Fruit fly (Drosophila melanogaster) Kc167 (cell line): ENCODE data around the gene CG4576.

Source experiments
- Myc ChIP-seq: fragments of >200 bp; optimal IDR thresholded peaks from 2 replicates; lab custom pipeline; 2017; ENCODE audit warnings: missing external identifiers
- Sin3A ChIP-seq: fragments of >200 bp; optimal IDR thresholded peaks from 2 replicates; lab custom pipeline; 2018; ENCODE audit warnings: missing external identifiers
- h ChIP-seq: fragments of >200 bp; optimal IDR thresholded peaks from 3 replicates; lab custom pipeline; 2018; ENCODE audit warnings: missing external identifiers
- insv ChIP-seq: fragments of >200 bp; optimal IDR thresholded peaks from 3 replicates; lab custom pipeline; 2018; ENCODE audit warnings: missing external identifiers
- psq ChIP-seq: fragments of >200 bp; optimal IDR thresholded peaks from 2 replicates; lab custom pipeline; 2017; ENCODE audit warnings: missing external identifiers
- ttk ChIP-seq: sonication (Bioruptor generic); optimal IDR thresholded peaks from 2 replicates; lab custom pipeline; 2017; ENCODE audit warnings: missing external identifiers

CG4576 gene

DNA sequence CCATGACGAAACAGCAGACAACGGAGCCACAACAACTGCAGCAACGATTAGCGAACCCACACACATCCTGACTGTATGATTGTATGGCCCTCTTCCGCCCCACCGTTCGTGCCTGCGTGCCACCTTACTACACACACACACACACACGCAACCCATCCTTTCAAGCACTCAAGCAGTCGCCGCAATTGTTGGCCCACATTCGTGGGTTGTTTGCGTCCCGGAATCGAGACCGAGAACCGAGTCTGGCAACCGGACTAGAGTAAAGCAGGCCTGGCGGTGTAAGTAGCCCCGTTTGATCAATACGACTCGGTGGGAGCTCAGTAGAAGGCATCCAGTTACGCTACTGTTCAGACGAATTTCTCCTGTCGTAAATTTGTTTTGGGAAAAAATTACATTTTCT, 20.7 kb downstream of the CG4576 start, which contains the start of gene CG4546:
CG4546 (plus strand) TSS at position 301 of the 400 bp plus-strand sequence.
- no peak for TF ChIP-seq ttk (lab: Kevin White, UChicago)
- no peak for TF ChIP-seq Myc (lab: Kevin White, UChicago)
- no peak for TF ChIP-seq Sin3A
- TF ChIP-seq psq (lab: Kevin White, UChicago): no peak
- no peak for TF ChIP-seq insv
- no peak for TF ChIP-seq h

DNA sequence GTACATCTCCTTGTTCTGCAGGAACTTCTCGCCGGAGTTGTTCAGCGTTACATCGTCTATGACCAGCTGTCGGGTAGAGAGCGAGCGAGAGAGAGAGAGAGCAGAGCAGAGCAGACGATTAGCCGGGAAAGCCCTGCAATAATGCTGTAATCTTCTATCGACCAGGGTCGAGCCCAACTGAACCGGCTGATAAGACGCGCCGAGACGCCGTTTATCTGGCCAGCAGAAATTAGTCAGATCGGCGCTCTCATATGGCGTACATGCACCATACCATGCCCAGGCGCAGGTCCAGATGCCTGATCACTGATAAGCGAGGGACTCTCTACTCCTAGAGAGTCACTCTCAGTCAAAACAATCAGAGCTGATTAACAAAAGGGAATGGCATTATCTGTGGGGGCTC, 26.4 kb downstream of the CG4576 start:
- TF ChIP-seq h (no peak), Myc (lab: Kevin White, UChicago) (no peak), ttk (lab: Kevin White, UChicago) (no peak)

DNA sequence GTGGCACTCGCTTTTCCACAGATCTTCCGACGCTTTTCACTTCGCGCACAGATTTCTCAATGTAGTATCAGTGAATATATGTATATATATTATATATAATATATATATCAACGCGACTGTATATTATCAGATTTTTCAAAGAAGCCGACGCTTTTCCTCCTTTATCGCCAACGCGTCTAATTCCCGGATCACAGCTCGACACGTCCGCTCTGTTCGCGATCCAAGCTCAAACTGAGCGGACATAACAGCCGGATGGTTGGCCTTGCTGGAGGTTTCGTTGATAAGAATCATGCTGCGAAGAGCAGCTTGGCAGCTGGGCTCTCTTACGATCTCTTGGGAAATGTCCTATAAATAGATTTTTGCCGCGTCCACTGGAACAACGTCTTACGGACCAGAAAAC, 27.8 kb downstream of the CG4576 start, which contains the start of gene cv-d:
cv-d (minus strand) TSS at position 235 of the 400 bp plus-strand sequence.
- TF ChIP-seq psq (lab: Kevin White, UChicago): no peak
- no peak for TF ChIP-seq h
- no peak for TF ChIP-seq Myc (lab: Kevin White, UChicago)
- TF ChIP-seq Sin3A: no peak
- no peak for TF ChIP-seq ttk (lab: Kevin White, UChicago)
- no peak for TF ChIP-seq insv

DNA sequence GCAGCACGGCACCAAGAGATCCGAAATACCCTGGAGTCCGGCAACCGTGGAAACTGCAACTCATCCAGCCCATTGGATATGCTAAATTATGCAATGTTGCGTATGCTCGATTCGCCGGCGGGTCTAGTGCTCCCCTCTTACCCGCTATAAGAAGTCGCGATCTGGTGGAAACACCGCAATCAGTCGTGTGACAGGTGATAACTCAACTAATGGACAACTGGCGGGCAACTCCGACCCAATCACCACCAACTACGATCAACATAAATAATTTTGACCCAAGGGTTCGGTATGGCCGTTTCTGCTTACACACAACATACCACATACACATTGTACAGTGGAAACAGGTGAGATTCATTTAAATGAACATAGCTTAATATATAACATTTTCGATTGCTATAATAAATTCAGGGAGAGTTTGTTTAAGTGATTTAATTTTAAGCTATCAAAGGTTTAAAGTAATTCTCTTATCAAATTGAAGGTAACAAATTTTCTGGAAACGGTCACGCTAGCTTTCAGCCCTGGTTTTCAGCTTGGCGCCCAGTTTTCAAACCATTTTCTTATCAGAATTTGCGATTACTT, 31.7 kb downstream of the CG4576 start, which contains the start of gene Hmt-1:
Hmt-1 (minus strand) TSS at position 282 of the 579 bp plus-strand sequence.
- TF ChIP-seq ttk (lab: Kevin White, UChicago) (no peak), h (no peak), Sin3A (no peak), psq (lab: Kevin White, UChicago) (no peak), Myc (lab: Kevin White, UChicago) (no peak), insv (no peak)

DNA sequence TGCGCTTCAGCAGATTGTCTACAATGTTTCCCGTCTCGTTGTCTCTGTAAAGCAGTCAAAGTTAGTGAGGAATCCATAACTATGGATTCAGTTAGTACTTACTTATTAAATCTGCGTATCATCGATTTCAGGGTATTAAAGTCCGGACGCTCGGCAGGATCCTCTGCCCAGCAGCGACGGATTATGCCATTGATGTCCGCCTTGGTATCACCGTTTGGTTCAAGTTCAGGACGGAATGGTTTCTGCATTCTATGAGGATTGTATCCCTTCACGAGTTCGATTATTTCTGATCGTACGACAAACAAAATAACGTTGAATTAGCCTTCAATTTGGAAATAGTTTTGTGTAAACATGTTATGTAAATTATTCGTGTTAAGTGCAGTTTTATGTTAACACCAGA, 34.3 kb downstream of the CG4576 start, which contains the start of gene CG9632:
CG9632 (plus strand) TSS at position 301 of the 400 bp plus-strand sequence.
- TF ChIP-seq h (no peak), Myc (lab: Kevin White, UChicago) (no peak), insv (no peak), Sin3A (no peak), psq (lab: Kevin White, UChicago) (no peak), ttk (lab: Kevin White, UChicago) (no peak)

DNA sequence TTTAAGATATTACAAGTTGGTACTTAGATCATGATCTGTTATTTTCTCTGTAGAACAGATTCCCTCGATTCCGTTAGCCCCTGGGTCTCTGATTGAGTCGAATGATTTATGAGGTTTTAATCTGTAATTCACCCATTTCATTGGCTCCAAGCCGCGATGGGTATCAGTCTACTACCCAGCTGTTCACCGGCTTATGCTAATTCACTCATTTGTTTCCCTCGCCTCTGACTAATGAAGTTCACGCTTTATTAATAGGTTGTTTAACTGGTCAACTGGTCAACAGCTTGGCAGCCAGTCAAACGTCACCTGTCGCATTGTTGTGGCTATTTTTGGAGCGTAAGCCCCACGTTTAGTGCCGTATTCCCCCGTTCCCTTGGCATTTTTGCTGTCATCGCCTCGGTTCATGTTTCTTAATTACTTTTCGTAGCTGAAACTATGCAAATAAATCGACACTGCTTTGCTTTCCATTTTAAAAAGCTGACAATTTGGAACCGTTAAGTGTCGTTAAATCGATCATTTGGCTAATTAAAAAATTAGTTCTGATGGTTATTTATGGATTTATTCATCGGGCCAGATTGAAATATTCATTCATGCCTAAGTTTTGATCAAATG, 47.4 kb downstream of the CG4576 start:
- TF ChIP-seq ttk (lab: Kevin White, UChicago) (no peak), insv (no peak), psq (lab: Kevin White, UChicago) (no peak), h (no peak), Sin3A (no peak), Myc (lab: Kevin White, UChicago) (no peak)

DNA sequence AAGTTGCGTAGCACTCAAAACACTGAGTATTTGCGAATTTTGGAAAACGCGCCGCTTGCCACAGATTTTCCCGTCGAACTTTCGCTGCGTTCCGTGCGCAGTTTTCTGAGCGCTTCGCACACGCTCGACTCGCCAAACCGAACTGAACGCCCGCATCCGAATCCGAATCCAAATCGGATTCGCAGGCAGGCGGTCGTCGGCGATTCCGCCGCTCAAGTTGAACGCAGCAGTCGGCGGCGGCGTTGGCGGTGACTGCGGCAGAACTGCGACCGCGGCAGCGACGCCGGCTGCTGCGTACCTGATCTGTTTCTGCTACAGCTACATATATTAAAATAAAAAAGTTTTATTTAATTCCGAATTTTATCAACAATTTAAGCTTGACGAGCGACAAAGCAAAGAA, 50.1 kb downstream of the CG4576 start, which contains the start of gene CG31183:
CG31183 (minus strand) TSS at position 329 of the 400 bp plus-strand sequence.
- TF ChIP-seq h (no peak), ttk (lab: Kevin White, UChicago) (no peak), Myc (lab: Kevin White, UChicago) (no peak), psq (lab: Kevin White, UChicago) (no peak), Sin3A (no peak), insv (no peak)
